Fruit fly (Drosophila melanogaster): ENCODE measurements around the gene CG6908.

Gene CG6908

DNA sequence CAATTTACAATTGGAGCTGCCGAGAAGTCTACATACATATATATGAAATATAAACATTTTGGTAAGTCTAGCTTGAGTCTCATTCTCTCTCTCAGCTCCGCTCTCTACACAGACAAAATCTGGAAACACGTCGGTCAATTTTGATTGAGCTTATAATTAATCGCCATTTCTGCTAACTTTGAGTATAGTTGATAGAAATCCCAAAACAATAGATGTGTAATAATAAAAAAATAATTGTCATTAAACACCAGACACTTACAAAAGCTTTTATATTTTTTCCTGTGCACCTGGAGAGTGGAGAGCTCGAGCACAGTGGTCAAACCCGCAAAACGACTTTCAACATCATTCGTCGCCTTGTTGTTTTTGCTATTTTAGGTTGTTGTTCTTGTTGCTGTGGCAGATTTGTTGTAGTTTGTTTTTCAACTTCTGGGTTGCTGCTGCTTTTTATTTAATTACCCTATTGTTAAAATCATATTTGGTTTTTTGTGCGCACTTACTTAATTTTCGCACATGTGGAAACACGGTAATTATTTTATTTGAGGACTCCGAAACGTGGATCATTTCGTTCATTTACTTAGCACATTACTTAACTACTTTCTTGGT lies 33.1 kb downstream of the CG6908 start (continued):
- TF ChIP-seq hb (GFP tag; IDR thresholded peaks at IDR 0.05; ENCODE audit: partially characterized antibody) (no peak), Nf-YA (GFP tag; IDR thresholded peaks at IDR 0.05) (peak; percentile 96), CG8478 (optimal IDR thresholded peaks at IDR 0.05) (no peak), Sox100B (GFP tag; optimal IDR thresholded peaks at IDR 0.05) (peak; percentile 92), hkb (optimal IDR thresholded peaks at IDR 0.05) (no peak), hkb (GFP tag; IDR thresholded peaks at IDR 0.05) (peak; percentile 98), org-1 (GFP tag; optimal IDR thresholded peaks at IDR 0.05) (peak; percentile 92), CG8281 (tag; optimal IDR thresholded peaks at IDR 0.05) (peak; percentile 83), CG11247 (GFP tag; IDR thresholded peaks at IDR 0.05) (peak; percentile 96), lov (optimal IDR thresholded peaks at IDR 0.05) (no peak), lov (GFP tag; IDR thresholded peaks at IDR 0.05) (peak; percentile 97), zf30C (GFP tag; optimal IDR thresholded peaks at IDR 0.05) (peak; percentile 76), HmgD (GFP tag; optimal IDR thresholded peaks at IDR 0.05) (peak; percentile 75), Stat92E (GFP tag; optimal IDR thresholded peaks at IDR 0.05) (peak in 1 of 3 experiments; percentile 71), NC2α (GFP tag; optimal IDR thresholded peaks at IDR 0.05) (peak; percentile 88), Six4 (GFP tag; optimal IDR thresholded peaks at IDR 0.05) (peak; percentile 95), CG6254 (GFP tag; optimal IDR thresholded peaks at IDR 0.05) (peak; percentile 84), Tbp (GFP tag; optimal IDR thresholded peaks at IDR 0.05) (no peak), CG7271 (tag; optimal IDR thresholded peaks at IDR 0.05) (peak; percentile 69), gcm2 (GFP tag; optimal IDR thresholded peaks at IDR 0.05) (peak; percentile 93), gro (GFP tag; optimal IDR thresholded peaks at IDR 0.05) (peak; percentile 97), bsh (GFP tag; optimal IDR thresholded peaks at IDR 0.05) (peak; percentile 98), Hr78 (GFP tag; optimal IDR thresholded peaks at IDR 0.05) (peak in 1 of 2 experiments; percentile 77), CG31388 (GFP tag; optimal IDR thresholded peaks at IDR 0.05) (peak; percentile 91), ftz-f1 (GFP tag; optimal IDR thresholded peaks at IDR 0.05) (peak; percentile 53), CG33557 (GFP tag; optimal IDR thresholded peaks at IDR 0.05) (peak; percentile 85), ap (GFP tag; IDR thresholded peaks at IDR 0.05) (peak; percentile 93), cad (GFP tag; optimal IDR thresholded peaks at IDR 0.05) (no peak), Camta (GFP tag; optimal IDR thresholded peaks at IDR 0.05) (peak; percentile 95), CG13775 (GFP tag; optimal IDR thresholded peaks at IDR 0.05) (peak; percentile 94), h (optimal IDR thresholded peaks at IDR 0.05) (no peak), CG42726 (GFP tag; IDR thresholded peaks at IDR 0.05; ENCODE audit: partially characterized antibody) (no peak), CG17361 (GFP tag; IDR thresholded peaks at IDR 0.05) (peak; percentile 95), CG5953 (GFP tag; IDR thresholded peaks at IDR 0.05) (peak; percentile 94), CG18764 (GFP tag; optimal IDR thresholded peaks at IDR 0.05) (peak; percentile 90), Hand (GFP tag; optimal IDR thresholded peaks at IDR 0.05) (peak; percentile 92), CG11456 (GFP tag; IDR thresholded peaks at IDR 0.05) (peak; percentile 97), CG8290 (GFP tag; optimal IDR thresholded peaks at IDR 0.05) (peak; percentile 80), CG8290 (tag; optimal IDR thresholded peaks at IDR 0.05) (peak in 1 of 2 experiments; percentile 96), fd3F (GFP tag; optimal IDR thresholded peaks at IDR 0.05) (peak; percentile 96), Ptx1 (GFP tag; IDR thresholded peaks at IDR 0.05) (peak; percentile 97), CG9437 (GFP tag; optimal IDR thresholded peaks at IDR 0.05) (peak; percentile 87), CG14014 (GFP tag; IDR thresholded peaks at IDR 0.05) (peak; percentile 97), CG31365 (tag; optimal IDR thresholded peaks at IDR 0.05) (peak; percentile 87), BEAF-32 (GFP tag; optimal IDR thresholded peaks at IDR 0.05) (no peak), Ada2b (GFP tag; IDR thresholded peaks at IDR 0.05) (peak; percentile 97), lilli (GFP tag; optimal IDR thresholded peaks at IDR 0.05) (peak; percentile 98), CoRest (tag; optimal IDR thresholded peaks at IDR 0.05) (peak; percentile 96), wdn (GFP tag; IDR thresholded peaks at IDR 0.05) (peak; percentile 97), CG30020 (tag; optimal IDR thresholded peaks at IDR 0.05) (peak; percentile 65), CG6689 (GFP tag; IDR thresholded peaks at IDR 0.05) (peak; percentile 96), CG4360 (GFP tag; IDR thresholded peaks at IDR 0.05) (peak; percentile 78)
